Worm (Caenorhabditis elegans): Measurements from ENCODE around the gene W09H1.4.
A peak's percentile ranks its signal among the peaks of the same experiment; 100 is the strongest.

W09H1.4 gene

DNA sequence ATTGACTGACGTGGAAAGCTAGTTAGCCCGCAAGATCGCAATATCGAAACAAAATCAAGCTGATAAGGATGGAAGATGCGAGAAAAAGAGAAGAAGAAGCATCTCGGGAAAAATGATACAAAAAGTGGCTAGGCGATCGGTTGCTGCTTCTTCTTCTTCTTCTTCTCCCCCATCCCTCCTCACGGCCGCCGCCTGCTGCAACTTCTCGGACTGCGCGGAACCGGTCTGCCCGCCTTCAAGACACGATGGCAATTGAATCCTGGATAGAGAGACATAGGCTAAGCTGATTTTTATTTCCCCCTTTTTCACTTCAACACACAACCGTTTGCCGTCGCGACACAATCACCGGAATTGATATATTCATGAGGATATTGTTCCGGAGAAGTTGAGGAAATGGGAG is 8.9 kb upstream of the W09H1.4 start:
- TF ChIP-seq lin-11 (tag; optimal IDR thresholded peaks at IDR 0.05) (no peak), nhr-11 (tag; optimal IDR thresholded peaks at IDR 0.05) (no peak), mec-3 (tag; optimal IDR thresholded peaks at IDR 0.05; ENCODE audit: borderline replicate concordance) (no peak), ceh-19 (GFP tag; optimal IDR thresholded peaks at IDR 0.05) (no peak), rnt-1 (tag; optimal IDR thresholded peaks at IDR 0.05) (no peak), ceh-22 (tag; optimal IDR thresholded peaks at IDR 0.05) (no peak), che-1 (tag; optimal IDR thresholded peaks at IDR 0.05) (no peak), hlh-8 (tag; optimal IDR thresholded peaks at IDR 0.05) (no peak), zip-5 (tag; optimal IDR thresholded peaks at IDR 0.05) (no peak), unc-42 (tag; optimal IDR thresholded peaks at IDR 0.05) (no peak)

DNA sequence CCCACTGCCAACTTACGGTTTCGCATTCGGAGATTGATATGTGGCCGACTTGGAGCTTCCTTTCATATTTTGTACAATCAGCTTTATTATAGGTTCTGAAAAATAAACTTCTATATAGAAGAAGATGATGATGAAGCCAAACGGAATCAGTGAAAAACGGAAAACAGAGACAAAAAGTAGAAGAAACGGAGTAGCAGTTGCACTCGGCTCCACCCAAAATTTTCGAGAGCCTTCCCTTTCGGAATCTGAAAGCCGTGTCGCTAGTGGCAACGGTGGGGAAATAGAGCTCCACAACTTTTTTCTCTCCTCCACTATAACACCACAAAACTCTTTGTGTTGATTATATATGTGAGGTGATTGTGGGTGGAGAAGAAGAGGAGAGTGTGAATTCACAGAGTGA is 1.9 kb upstream of the W09H1.4 start, which contains the start of gene W09H1.1:
Gene W09H1.1 (minus strand): TSS at position 101 of the 400 bp plus-strand sequence.
- no peak for TF ChIP-seq ets-4 (tag; optimal IDR thresholded peaks at IDR 0.05)
- no peak for TF ChIP-seq unc-42 (tag; optimal IDR thresholded peaks at IDR 0.05)
- no peak for TF ChIP-seq rnt-1 (tag; optimal IDR thresholded peaks at IDR 0.05)
- no peak for TF ChIP-seq ceh-22 (tag; optimal IDR thresholded peaks at IDR 0.05)
- no peak for TF ChIP-seq ceh-18 (tag; optimal IDR thresholded peaks at IDR 0.05)
- TF ChIP-seq fkh-6 (tag; optimal IDR thresholded peaks at IDR 0.05) = no peak
- no peak for TF ChIP-seq eyg-1 (tag; optimal IDR thresholded peaks at IDR 0.05)
- no peak for TF ChIP-seq syd-9 (tag; optimal IDR thresholded peaks at IDR 0.05)
- no peak for TF ChIP-seq elt-2 (tag; optimal IDR thresholded peaks at IDR 0.05)

DNA sequence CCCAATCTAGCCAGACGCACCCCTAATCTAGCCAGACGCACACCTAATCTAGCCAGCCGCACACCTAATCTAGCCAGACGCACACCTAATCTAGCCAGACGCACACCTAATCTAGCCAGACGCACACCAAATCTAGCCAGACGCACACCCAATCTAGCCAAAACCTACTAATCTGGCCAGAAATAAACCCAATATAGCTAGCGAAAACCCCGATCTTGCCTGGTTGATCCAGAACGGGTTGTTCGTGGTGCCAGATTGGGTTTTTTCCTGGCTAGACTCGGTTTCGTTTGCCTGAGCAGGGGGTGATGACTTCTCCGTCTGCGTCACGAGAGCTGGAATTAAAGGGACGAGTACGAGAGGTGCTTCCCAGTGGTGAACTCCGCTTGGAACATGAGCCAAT is 801 bp downstream of the W09H1.4 start, which contains the start of gene W09H1.3:
Gene W09H1.3 (plus strand): TSS at position 301 of the 400 bp plus-strand sequence.
- TF ChIP-seq lim-6 (tag; optimal IDR thresholded peaks at IDR 0.05) = no peak
- TF ChIP-seq ceh-30 (tag; optimal IDR thresholded peaks at IDR 0.05) = no peak
- no peak for TF ChIP-seq syd-9 (tag; optimal IDR thresholded peaks at IDR 0.05)
- no peak for TF ChIP-seq hlh-15 (tag; optimal IDR thresholded peaks at IDR 0.05)
- no peak for TF ChIP-seq nfya-1 (tag; optimal IDR thresholded peaks at IDR 0.05)
- TF ChIP-seq zip-5 (tag; optimal IDR thresholded peaks at IDR 0.05) = no peak
- no peak for TF ChIP-seq odd-2 (tag; optimal IDR thresholded peaks at IDR 0.05)
- TF ChIP-seq hlh-8 (tag; optimal IDR thresholded peaks at IDR 0.05) = no peak
- TF ChIP-seq fax-1 (tag; optimal IDR thresholded peaks at IDR 0.05) = no peak
- no peak for TF ChIP-seq che-1 (tag; optimal IDR thresholded peaks at IDR 0.05)
- no peak for TF ChIP-seq ceh-6 (GFP tag; optimal IDR thresholded peaks at IDR 0.05)
- TF ChIP-seq ceh-19 (GFP tag; optimal IDR thresholded peaks at IDR 0.05) = no peak
- TF ChIP-seq ceh-9 (tag; optimal IDR thresholded peaks at IDR 0.05) = no peak
- TF ChIP-seq unc-86 (tag; optimal IDR thresholded peaks at IDR 0.05) = no peak
- TF ChIP-seq dmd-4 (tag; optimal IDR thresholded peaks at IDR 0.05; ENCODE audit: borderline replicate concordance) = no peak
- TF ChIP-seq T23F11.4 (GFP tag; optimal IDR thresholded peaks at IDR 0.05) = no peak
- no peak for TF ChIP-seq ztf-16 (tag; optimal IDR thresholded peaks at IDR 0.05)
- no peak for TF ChIP-seq tbx-7 (tag; optimal IDR thresholded peaks at IDR 0.05)
- no peak for TF ChIP-seq ceh-22 (tag; optimal IDR thresholded peaks at IDR 0.05)

DNA sequence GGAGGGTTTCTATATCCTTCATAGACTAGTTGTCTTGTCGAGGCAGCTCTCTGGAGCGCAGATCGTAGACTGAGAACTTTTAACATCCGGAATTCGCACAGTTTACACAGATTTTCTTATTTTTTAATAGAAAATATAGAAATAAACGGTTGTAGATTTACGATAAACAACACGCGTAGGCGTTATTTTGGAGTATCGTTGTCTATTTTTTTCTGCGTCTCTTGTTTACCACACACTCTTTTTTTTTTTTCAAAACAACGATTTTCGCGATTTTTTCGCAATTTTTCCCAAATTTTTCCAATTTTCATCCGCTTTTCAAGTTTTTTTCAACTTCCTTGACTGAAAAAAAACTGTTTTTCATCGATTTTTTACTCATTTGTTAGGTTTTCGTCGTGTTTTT is 3.9 kb downstream of the W09H1.4 start, which contains the start of gene mecr-1:
Gene mecr-1 (minus strand): TSS at position 127 of the 400 bp plus-strand sequence.
- TF ChIP-seq ceh-34 (tag; optimal IDR thresholded peaks at IDR 0.05) (no peak), mec-3 (tag; optimal IDR thresholded peaks at IDR 0.05; ENCODE audit: borderline replicate concordance) (no peak), ceh-31 (tag; optimal IDR thresholded peaks at IDR 0.05) (peak; percentile 42), gmeb-2 (tag; optimal IDR thresholded peaks at IDR 0.05) (no peak)

DNA sequence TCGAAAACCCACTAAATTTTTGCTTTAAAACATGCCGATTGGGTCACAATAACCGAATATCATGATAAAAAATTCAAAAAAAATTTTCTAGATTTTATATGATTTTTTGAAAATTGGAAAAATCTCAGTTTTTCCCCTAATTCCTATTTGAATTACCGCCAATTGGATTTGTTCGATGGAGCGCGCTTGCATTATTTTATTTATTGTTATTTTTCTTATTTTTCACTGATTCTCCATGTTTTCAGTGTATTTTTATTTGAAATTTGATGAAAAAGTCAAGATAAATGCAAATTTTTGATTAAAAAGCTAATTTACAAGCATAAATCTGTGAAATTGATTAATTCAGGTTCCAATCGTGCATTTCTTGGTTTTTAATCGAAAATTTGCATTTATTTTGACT is 4.8 kb downstream of the W09H1.4 start:
- no peak for TF ChIP-seq Y22D7AL.16 (tag; optimal IDR thresholded peaks at IDR 0.05)
- no peak for TF ChIP-seq fkh-10 (GFP tag; optimal IDR thresholded peaks at IDR 0.05)
- TF ChIP-seq mec-3 (tag; optimal IDR thresholded peaks at IDR 0.05; ENCODE audit: borderline replicate concordance) = no peak
- TF ChIP-seq ahr-1 (tag; optimal IDR thresholded peaks at IDR 0.05) = no peak
- no peak for TF ChIP-seq tbx-7 (tag; optimal IDR thresholded peaks at IDR 0.05)
- no peak for TF ChIP-seq hlh-30 (tag; optimal IDR thresholded peaks at IDR 0.05; ENCODE audit: insufficient read depth)
- TF ChIP-seq ceh-19 (GFP tag; optimal IDR thresholded peaks at IDR 0.05) = no peak
- no peak for TF ChIP-seq pat-9 (tag; optimal IDR thresholded peaks at IDR 0.05)
- no peak for TF ChIP-seq ceh-9 (tag; optimal IDR thresholded peaks at IDR 0.05)
- TF ChIP-seq che-1 (tag; optimal IDR thresholded peaks at IDR 0.05) = no peak
- no peak for TF ChIP-seq hlh-8 (tag; optimal IDR thresholded peaks at IDR 0.05)
- TF ChIP-seq ceh-48 (tag; optimal IDR thresholded peaks at IDR 0.05) = no peak
- TF ChIP-seq ceh-30 (tag; optimal IDR thresholded peaks at IDR 0.05) = no peak
- no peak for TF ChIP-seq ceh-45 (GFP tag; IDR thresholded peaks at IDR 0.05)
- TF ChIP-seq pros-1 (tag; optimal IDR thresholded peaks at IDR 0.05) = no peak

All from whole organism, late embryonic.